Fruit fly (Drosophila melanogaster): ENCODE measurements around the gene CG4098.

CG4098 gene

DNA sequence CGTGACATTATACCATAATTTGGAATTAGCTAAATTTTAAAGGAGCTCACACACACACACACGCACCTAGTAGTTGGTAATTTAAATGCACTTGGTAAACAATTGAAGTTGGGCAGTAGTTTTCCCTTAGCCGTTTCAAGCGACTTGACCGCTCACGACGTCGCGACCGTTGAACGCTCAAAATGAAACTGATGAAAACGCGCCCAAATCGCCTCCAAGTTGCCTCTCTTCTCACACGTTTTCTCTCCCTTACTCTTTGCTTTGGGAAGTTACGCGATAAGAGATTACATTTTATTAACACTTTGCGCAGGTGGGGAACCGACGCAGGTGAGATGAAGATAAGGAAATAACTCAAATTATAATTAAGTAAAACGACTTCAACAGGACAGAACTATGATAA is 36.9 kb downstream of the CG4098 start:
- TF ChIP-seq ttk (optimal IDR thresholded peaks at IDR 0.05): no peak
- no peak for TF ChIP-seq psq (optimal IDR thresholded peaks at IDR 0.05)
- TF ChIP-seq h (optimal IDR thresholded peaks at IDR 0.05): no peak
- TF ChIP-seq Sin3A (optimal IDR thresholded peaks at IDR 0.05): no peak
- TF ChIP-seq Myc (optimal IDR thresholded peaks at IDR 0.05): no peak
- TF ChIP-seq insv (optimal IDR thresholded peaks at IDR 0.05): no peak

DNA sequence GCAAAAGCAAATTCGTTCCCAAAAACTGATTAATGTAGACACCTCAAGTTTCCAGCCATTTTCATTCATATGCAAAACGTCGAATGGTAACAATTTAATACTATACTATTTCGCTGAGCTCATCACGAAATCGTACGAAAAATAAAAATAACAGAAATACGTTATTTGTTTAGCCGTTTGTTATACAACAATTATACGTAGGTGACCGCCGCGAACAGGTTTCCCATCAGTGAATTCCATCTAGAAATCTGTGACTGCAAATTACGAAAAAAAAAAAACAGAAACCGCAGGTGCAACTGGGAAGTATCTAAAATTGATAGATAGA is 37.4 kb downstream of the CG4098 start:
- TF ChIP-seq psq (optimal IDR thresholded peaks at IDR 0.05) (no peak), ttk (optimal IDR thresholded peaks at IDR 0.05) (no peak), h (optimal IDR thresholded peaks at IDR 0.05) (no peak), insv (optimal IDR thresholded peaks at IDR 0.05) (no peak), Sin3A (optimal IDR thresholded peaks at IDR 0.05) (no peak), Myc (optimal IDR thresholded peaks at IDR 0.05) (no peak)

DNA sequence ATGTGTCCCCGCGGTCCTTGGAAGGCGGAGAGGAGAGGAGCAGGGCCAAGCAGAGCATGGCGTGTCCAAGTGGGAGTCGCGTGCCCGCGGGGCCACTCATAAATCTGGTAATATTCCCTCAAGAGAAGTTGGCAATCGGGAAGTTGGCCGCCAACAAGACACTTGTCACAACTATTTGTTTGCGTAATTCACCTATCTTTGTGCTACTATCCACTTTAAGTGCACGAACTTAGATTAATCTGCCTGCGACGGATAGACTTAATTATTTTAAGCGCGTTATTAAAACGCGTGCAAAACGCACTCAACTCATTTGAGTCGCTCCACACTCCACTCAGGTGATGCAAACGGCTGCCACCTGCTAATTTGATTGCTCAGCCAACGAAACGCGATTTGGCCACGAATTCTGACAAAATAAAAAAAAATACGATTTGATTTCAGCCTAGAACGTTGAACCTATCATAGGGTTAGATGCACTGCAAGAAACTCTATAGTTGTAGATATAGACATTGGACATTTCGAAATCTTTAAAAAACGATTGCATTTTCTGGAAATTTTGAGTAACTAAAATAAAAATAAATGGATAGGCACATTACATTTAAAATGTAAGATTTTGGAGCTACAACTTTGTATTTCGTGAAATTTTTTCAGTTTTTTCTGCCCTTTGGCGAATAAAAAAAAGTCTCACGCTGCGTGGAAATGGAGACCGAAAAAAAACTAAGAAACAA is 38.0 kb downstream of the CG4098 start:
- TF ChIP-seq Myc (optimal IDR thresholded peaks at IDR 0.05) (no peak), ttk (optimal IDR thresholded peaks at IDR 0.05) (no peak), insv (optimal IDR thresholded peaks at IDR 0.05) (no peak), psq (optimal IDR thresholded peaks at IDR 0.05) (no peak)

DNA sequence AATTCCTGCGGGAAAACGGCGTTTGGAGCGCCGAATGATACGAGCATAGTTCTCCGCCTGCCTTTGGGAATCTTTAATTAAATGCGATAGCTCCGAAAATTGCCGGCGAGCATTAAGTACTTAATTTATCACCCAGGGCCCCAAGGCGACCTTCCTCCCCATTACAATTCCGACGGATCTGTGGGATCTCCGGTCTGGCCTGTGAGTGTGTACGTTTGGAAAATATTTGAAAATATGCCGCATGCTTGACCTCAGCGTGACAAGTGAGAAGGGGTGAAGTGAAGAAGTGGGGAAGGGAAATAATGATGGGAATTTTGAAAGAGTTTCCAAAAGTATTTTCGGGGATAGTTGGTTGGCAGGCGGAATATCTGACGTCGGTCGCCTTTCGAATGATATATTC is 39.7 kb downstream of the CG4098 start:
- TF ChIP-seq insv (optimal IDR thresholded peaks at IDR 0.05) (no peak), Myc (optimal IDR thresholded peaks at IDR 0.05) (no peak)

DNA sequence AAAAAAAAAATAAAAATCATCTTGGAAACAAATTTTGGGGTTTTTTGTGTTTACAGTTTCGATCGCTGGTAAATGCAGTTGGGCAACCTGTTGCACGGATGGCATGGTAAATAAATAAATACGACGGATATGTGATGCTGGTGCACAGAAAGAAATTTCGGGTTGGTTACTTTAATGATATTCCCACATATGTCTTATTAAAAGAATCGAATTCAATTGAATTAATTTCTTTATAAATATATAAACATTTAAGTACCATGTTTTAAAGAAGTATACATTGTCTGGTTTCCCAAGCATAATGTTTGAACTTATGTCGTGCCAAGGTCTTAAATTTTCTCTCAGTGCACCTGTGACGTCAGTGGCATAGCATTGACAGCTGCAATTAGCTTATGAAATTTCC is 41.7 kb downstream of the CG4098 start:
- TF ChIP-seq ttk (optimal IDR thresholded peaks at IDR 0.05) (no peak), h (optimal IDR thresholded peaks at IDR 0.05) (no peak), Myc (optimal IDR thresholded peaks at IDR 0.05) (no peak), insv (optimal IDR thresholded peaks at IDR 0.05) (no peak), psq (optimal IDR thresholded peaks at IDR 0.05) (no peak), Sin3A (optimal IDR thresholded peaks at IDR 0.05) (no peak)

DNA sequence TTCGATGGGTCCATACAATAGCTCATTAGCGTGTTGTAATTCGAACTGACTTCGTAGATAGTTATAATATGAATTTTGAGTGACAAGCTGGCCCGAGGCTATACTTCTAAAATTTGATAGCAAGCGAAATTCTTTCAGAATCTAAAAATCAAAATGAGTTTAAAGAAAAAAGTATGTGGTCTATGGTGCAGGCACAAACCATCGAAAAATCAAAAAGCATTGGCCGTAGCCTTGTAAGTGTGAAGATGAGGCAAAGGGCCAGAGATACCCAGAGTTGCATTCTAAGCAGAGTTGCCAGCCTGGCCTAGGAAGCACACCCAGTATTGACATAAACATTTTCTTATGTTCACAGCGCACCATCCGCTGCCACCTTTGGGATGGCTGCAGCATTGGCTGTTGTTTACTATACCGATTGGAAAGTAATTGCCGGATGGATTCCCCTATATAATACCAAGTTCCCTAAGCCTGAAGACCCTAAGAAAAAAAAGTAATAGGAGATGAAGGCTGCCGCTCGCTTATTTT is 42.4 kb downstream of the CG4098 start, which contains the start of gene UQCR-6.4L:
TSS of gene UQCR-6.4L (plus strand) at position 51 of the 522 bp plus-strand sequence.
- TF ChIP-seq ttk (optimal IDR thresholded peaks at IDR 0.05): no peak
- TF ChIP-seq insv (optimal IDR thresholded peaks at IDR 0.05): no peak
- no peak for TF ChIP-seq h (optimal IDR thresholded peaks at IDR 0.05)
- TF ChIP-seq Myc (optimal IDR thresholded peaks at IDR 0.05): no peak
- TF ChIP-seq Sin3A (optimal IDR thresholded peaks at IDR 0.05): no peak
- no peak for TF ChIP-seq psq (optimal IDR thresholded peaks at IDR 0.05)

DNA sequence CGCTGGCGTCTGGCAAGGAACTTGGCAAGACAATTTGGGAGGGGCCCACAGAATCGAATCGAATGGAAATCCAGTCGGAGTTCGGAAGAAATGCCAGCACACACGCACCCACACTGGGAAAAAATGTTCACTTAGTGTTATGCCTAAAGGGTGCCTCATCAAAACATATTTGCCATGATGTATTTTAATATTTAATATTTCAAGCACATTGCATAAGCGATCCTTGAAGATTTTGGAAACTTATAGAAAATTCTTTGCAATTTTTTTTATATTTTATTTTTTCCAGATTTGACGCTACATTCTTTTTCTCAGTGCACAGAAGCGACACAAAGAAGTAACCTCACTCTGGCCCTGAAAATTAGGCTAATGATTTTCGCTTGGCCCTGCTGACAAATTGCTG is 43.1 kb downstream of the CG4098 start:
- TF ChIP-seq insv (optimal IDR thresholded peaks at IDR 0.05) (no peak), Sin3A (optimal IDR thresholded peaks at IDR 0.05) (no peak), Myc (optimal IDR thresholded peaks at IDR 0.05) (no peak), psq (optimal IDR thresholded peaks at IDR 0.05) (no peak), ttk (optimal IDR thresholded peaks at IDR 0.05) (no peak), h (optimal IDR thresholded peaks at IDR 0.05) (no peak)

DNA sequence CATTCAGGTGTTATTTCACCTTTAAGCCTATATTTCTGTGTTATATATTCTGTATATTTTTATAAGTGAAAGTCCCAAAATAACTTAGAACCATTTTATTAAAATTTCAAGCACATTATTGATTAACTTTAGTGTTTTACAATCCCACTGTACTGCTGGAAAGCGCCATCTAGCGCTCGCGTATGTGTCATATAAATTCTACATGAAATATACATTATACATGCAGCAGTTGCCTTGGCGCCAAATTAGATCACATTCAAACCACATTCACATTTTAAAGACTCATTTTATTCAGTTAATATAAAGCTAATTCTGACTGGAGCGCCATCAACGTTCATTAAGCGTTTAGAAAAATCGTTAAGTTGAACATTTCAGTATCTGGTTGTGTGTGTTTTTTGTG is 45.8 kb downstream of the CG4098 start:
- TF ChIP-seq insv (optimal IDR thresholded peaks at IDR 0.05) (no peak), ttk (optimal IDR thresholded peaks at IDR 0.05) (no peak), h (optimal IDR thresholded peaks at IDR 0.05) (no peak), Sin3A (optimal IDR thresholded peaks at IDR 0.05) (no peak), Myc (optimal IDR thresholded peaks at IDR 0.05) (no peak), psq (optimal IDR thresholded peaks at IDR 0.05) (no peak)
